Worm (Caenorhabditis elegans) whole organism, L4 larva: ENCODE data around the gene C24D10.6.

ENCODE experiments used
- D1046.2 ChIP-seq: fragments of 200-800 bp; sonication (Bioruptor generic); IDR thresholded peaks from 2 replicates; pipeline ENCODE4 v1.3.6; 2022; ENCODE audit warnings: missing genetic modification characterization, missing compliant biosample characterization
- F26F4.8 ChIP-seq: fragments of 200-800 bp; sonication (Bioruptor generic); conservative IDR thresholded peaks from 2 replicates; pipeline ENCODE4 v1.3.6; 2022; ENCODE audit warnings: missing genetic modification characterization, missing compliant biosample characterization
- F44E2.7 ChIP-seq: fragments of 200-800 bp; sonication (Bioruptor generic); IDR thresholded peaks from 2 replicates; pipeline ENCODE4 v2.1.2; 2022; ENCODE audit warnings: missing genetic modification characterization, missing compliant biosample characterization
- Y105C5A.15 ChIP-seq: fragments of 200-800 bp; sonication (Bioruptor generic); IDR thresholded peaks from 2 replicates; pipeline ENCODE4 v1.3.6; 2022; ENCODE audit warnings: missing genetic modification characterization, missing compliant biosample characterization
- Y48G9A.11 ChIP-seq: fragments of 200-800 bp; sonication (Bioruptor generic); IDR thresholded peaks from 2 replicates; pipeline ENCODE4 v1.3.6; 2022; ENCODE audit warnings: missing genetic modification reagents, missing genetic modification characterization, missing compliant biosample characterization
- Y5F2A.4 ChIP-seq: fragments of 200-800 bp; sonication (Bioruptor generic); optimal IDR thresholded peaks from 2 replicates; lab custom pipeline; 2018; ENCODE audit warnings: mild to moderate bottlenecking, missing genetic modification characterization, missing compliant biosample characterization
- ZK546.5 ChIP-seq, 2 experiments: sonication (generic microtip); optimal IDR thresholded peaks; 2 replicates each; lab custom pipeline; 2017; ENCODE audit warnings: missing biosample characterization in 2 of 2, missing genetic modification characterization in 2 of 2
- attf-4 ChIP-seq: sonication (generic microtip); optimal IDR thresholded peaks from 3 replicates; lab custom pipeline; 2017; ENCODE audit warnings: missing biosample characterization, missing genetic modification characterization
- ceh-62 ChIP-seq: sonication (generic microtip); optimal IDR thresholded peaks from 2 replicates; lab custom pipeline; 2017; ENCODE audit warnings: missing biosample characterization, missing genetic modification characterization
- daf-16 ChIP-seq, 3 experiments: sonication (generic microtip); optimal IDR thresholded peaks; 2 replicates each; lab custom pipeline; 2016 to 2017; ENCODE audit warnings: missing genetic modification characterization in 3 of 3, missing genetic modification reagents in 3 of 3, mild to moderate bottlenecking in 2 of 3, missing compliant biosample characterization in 2 of 3, missing biosample characterization in 1 of 3, moderate library complexity in 1 of 3
- daf-8 ChIP-seq: fragments of 200-800 bp; sonication (Bioruptor generic); IDR thresholded peaks from 2 replicates; pipeline ENCODE4 v1.3.6; 2022; ENCODE audit warnings: missing genetic modification characterization, missing compliant biosample characterization
- dmd-8 ChIP-seq: fragments of 200-800 bp; sonication (Bioruptor generic); IDR thresholded peaks from 2 replicates; pipeline ENCODE4 v1.3.6; 2022; ENCODE audit warnings: missing genetic modification characterization, missing compliant biosample characterization
- dpl-1 ChIP-seq: fragments of 150-350 bp; optimal IDR thresholded peaks from 2 replicates; lab custom pipeline; 2014; ENCODE audit warnings: missing biosample characterization, missing genetic modification reagents, missing genetic modification characterization
- dve-1 ChIP-seq: sonication (generic microtip); optimal IDR thresholded peaks from 2 replicates; lab custom pipeline; 2017; ENCODE audit warnings: antibody characterized with exemption, mild to moderate bottlenecking, missing genetic modification characterization, missing compliant biosample characterization; ENCODE audit not compliant: insufficient read depth
- egl-27 ChIP-seq: sonication (generic microtip); optimal IDR thresholded peaks from 3 replicates; lab custom pipeline; 2017; ENCODE audit warnings: missing biosample characterization, missing genetic modification reagents, missing genetic modification characterization
- egl-43 ChIP-seq: fragments of 200-800 bp; sonication (Bioruptor generic); IDR thresholded peaks from 2 replicates; pipeline ENCODE4 v1.3.6; 2022; ENCODE audit warnings: missing genetic modification reagents, missing genetic modification characterization, missing compliant biosample characterization
- hif-1 ChIP-seq, 2 experiments: sonication (generic microtip); optimal IDR thresholded peaks; 2 replicates each; lab custom pipeline; 2016 to 2017; ENCODE audit warnings: missing compliant biosample characterization in 2 of 2, missing genetic modification characterization in 2 of 2, missing genetic modification reagents in 2 of 2, missing genotype in 2 of 2, mild to moderate bottlenecking in 1 of 2
- hlh-30 ChIP-seq: sonication (generic microtip); optimal IDR thresholded peaks from 2 replicates; lab custom pipeline; 2017; ENCODE audit warnings: antibody characterized with exemption, mild to moderate bottlenecking, missing genetic modification characterization, missing compliant biosample characterization; ENCODE audit not compliant: insufficient read depth
- hmg-1.1 ChIP-seq: fragments of 200-800 bp; sonication (Bioruptor generic); IDR thresholded peaks from 2 replicates; pipeline ENCODE4 v1.3.6; 2022; ENCODE audit warnings: missing genetic modification reagents, missing genetic modification characterization, missing compliant biosample characterization
- lin-1 ChIP-seq: fragments of 200-800 bp; sonication (Bioruptor generic); IDR thresholded peaks from 2 replicates; pipeline ENCODE4 v1.3.6; 2022; ENCODE audit warnings: missing genetic modification reagents, missing genetic modification characterization, missing compliant biosample characterization
- lin-13 ChIP-seq: fragments of 150-350 bp; optimal IDR thresholded peaks from 2 replicates; lab custom pipeline; 2014; ENCODE audit warnings: missing biosample characterization, missing genetic modification reagents, missing genetic modification characterization
- lin-15B ChIP-seq: fragments of 150-350 bp; sonication (generic microtip); optimal IDR thresholded peaks from 3 replicates; lab custom pipeline; 2014; ENCODE audit warnings: missing biosample characterization, missing genetic modification characterization
- lin-39 ChIP-seq: fragments of 150-350 bp; optimal IDR thresholded peaks from 2 replicates; lab custom pipeline; 2014; ENCODE audit warnings: missing biosample characterization, missing genetic modification reagents, missing genetic modification characterization
- lir-3 ChIP-seq: sonication (generic microtip); optimal IDR thresholded peaks from 2 replicates; lab custom pipeline; 2016; ENCODE audit warnings: mild to moderate bottlenecking, missing genetic modification characterization, missing compliant biosample characterization
- madf-5 ChIP-seq, 2 experiments: fragments of 200-800 bp; sonication (Bioruptor generic); IDR thresholded peaks; 2 replicates each; pipeline ENCODE4 v1.3.6; 2022; ENCODE audit warnings: missing compliant biosample characterization in 2 of 2, missing genetic modification characterization in 2 of 2
- madf-9 ChIP-seq: fragments of 200-800 bp; sonication (Bioruptor generic); conservative IDR thresholded peaks from 2 replicates; pipeline ENCODE4 v1.3.6; 2022; ENCODE audit warnings: missing genetic modification reagents, missing genetic modification characterization, missing compliant biosample characterization
- mdt-29 ChIP-seq: fragments of 200-800 bp; sonication (Bioruptor generic); IDR thresholded peaks from 2 replicates; pipeline ENCODE4 v1.3.6; 2022; ENCODE audit warnings: missing genetic modification reagents, missing genetic modification characterization, missing compliant biosample characterization
- mep-1 ChIP-seq: fragments of 150-350 bp; sonication (generic microtip); optimal IDR thresholded peaks from 3 replicates; lab custom pipeline; 2014; ENCODE audit warnings: missing biosample characterization, missing genetic modification characterization
- mxl-3 ChIP-seq: fragments of 200-800 bp; sonication (Bioruptor generic); optimal IDR thresholded peaks from 2 replicates; lab custom pipeline; 2018; ENCODE audit warnings: mild to moderate bottlenecking, missing genetic modification characterization, missing compliant biosample characterization
- nhr-10 ChIP-seq: fragments of 150-350 bp; optimal IDR thresholded peaks from 2 replicates; lab custom pipeline; 2014; ENCODE audit warnings: missing biosample characterization, missing genetic modification characterization
- nhr-25 ChIP-seq: sonication (generic microtip); optimal IDR thresholded peaks from 2 replicates; lab custom pipeline; 2017; ENCODE audit warnings: missing genetic modification characterization, mild to moderate bottlenecking, missing compliant biosample characterization, antibody characterized with exemption, moderate library complexity, borderline replicate concordance; ENCODE audit not compliant: insufficient read depth
- nhr-28 ChIP-seq: fragments of 150-350 bp; optimal IDR thresholded peaks from 2 replicates; lab custom pipeline; 2014; ENCODE audit warnings: missing biosample characterization, missing genetic modification characterization
- nhr-41 ChIP-seq: fragments of 200-800 bp; sonication (Bioruptor generic); IDR thresholded peaks from 2 replicates; pipeline ENCODE4 v1.3.6; 2022; ENCODE audit warnings: missing genetic modification reagents, missing genetic modification characterization, missing compliant biosample characterization
- pqm-1 ChIP-seq: sonication (generic microtip); optimal IDR thresholded peaks from 2 replicates; lab custom pipeline; 2017; ENCODE audit warnings: missing biosample characterization, missing genetic modification characterization
- rbr-2 ChIP-seq: sonication (generic microtip); optimal IDR thresholded peaks from 2 replicates; lab custom pipeline; 2016; ENCODE audit warnings: missing genotype, missing genetic modification characterization, missing compliant biosample characterization
- saeg-2 ChIP-seq: fragments of 200-800 bp; sonication (Bioruptor generic); IDR thresholded peaks from 2 replicates; pipeline ENCODE4 v1.3.6; 2022; ENCODE audit warnings: missing genetic modification reagents, missing genetic modification characterization, missing compliant biosample characterization
- sdz-12 ChIP-seq: fragments of 200-800 bp; sonication (Bioruptor generic); optimal IDR thresholded peaks from 2 replicates; lab custom pipeline; 2018; ENCODE audit warnings: mild to moderate bottlenecking, missing genetic modification characterization, missing compliant biosample characterization
- set-16 ChIP-seq: fragments of 200-800 bp; sonication (Bioruptor generic); IDR thresholded peaks from 2 replicates; pipeline ENCODE4 v1.3.6; 2022; ENCODE audit warnings: missing genetic modification reagents, missing genetic modification characterization, missing compliant biosample characterization
- skn-1 ChIP-seq: fragments of 150-350 bp; optimal IDR thresholded peaks from 2 replicates; lab custom pipeline; 2014; ENCODE audit warnings: missing biosample characterization, missing genetic modification characterization
- snpc-1.2 ChIP-seq: fragments of 200-800 bp; sonication (Bioruptor generic); IDR thresholded peaks from 2 replicates; pipeline ENCODE4 v1.3.6; 2022; ENCODE audit warnings: missing genetic modification reagents, missing genetic modification characterization, missing compliant biosample characterization
- snpc-4 ChIP-seq: fragments of 150-350 bp; optimal IDR thresholded peaks from 2 replicates; lab custom pipeline; 2014; ENCODE audit warnings: missing biosample characterization, missing genetic modification characterization
- spr-3 ChIP-seq: fragments of 200-800 bp; sonication (Bioruptor generic); optimal IDR thresholded peaks from 2 replicates; lab custom pipeline; 2018; ENCODE audit warnings: mild to moderate bottlenecking, missing genetic modification characterization, missing compliant biosample characterization
- tag-97 ChIP-seq: fragments of 200-800 bp; sonication (Bioruptor generic); IDR thresholded peaks from 2 replicates; pipeline ENCODE4 v1.3.6; 2022; ENCODE audit warnings: missing genetic modification characterization, missing compliant biosample characterization
- tra-1 ChIP-seq: fragments of 200-800 bp; sonication (Bioruptor generic); IDR thresholded peaks from 2 replicates; pipeline ENCODE4 v1.3.6; 2022; ENCODE audit warnings: missing genetic modification reagents, missing genetic modification characterization, missing compliant biosample characterization
- unc-130 ChIP-seq: sonication (generic microtip); optimal IDR thresholded peaks from 2 replicates; lab custom pipeline; 2016; ENCODE audit warnings: missing genetic modification reagents, missing genetic modification characterization, missing compliant biosample characterization
- unc-62 ChIP-seq, 3 experiments: fragments of 150-350 bp in 1 of 3; sonication (generic microtip); optimal IDR thresholded peaks in 2 of 3; peaks in 1 of 3; 1 replicate in 1 of 3; 2 replicates in 2 of 3; lab custom pipeline; 2014 to 2017; ENCODE audit warnings: missing biosample characterization in 3 of 3, missing genetic modification characterization in 3 of 3, missing genetic modification reagents in 3 of 3, missing genotype in 1 of 3
- zfp-2 ChIP-seq: sonication (generic microtip); optimal IDR thresholded peaks from 2 replicates; lab custom pipeline; 2016; ENCODE audit warnings: mild to moderate bottlenecking, missing genetic modification characterization, missing compliant biosample characterization
- zfp-3 ChIP-seq: fragments of 200-800 bp; sonication (Bioruptor generic); conservative IDR thresholded peaks from 2 replicates; pipeline ENCODE4 v1.3.6; 2022; ENCODE audit warnings: missing genetic modification reagents, missing genetic modification characterization, missing compliant biosample characterization
- zip-2 ChIP-seq: fragments of 150-350 bp; optimal IDR thresholded peaks from 2 replicates; lab custom pipeline; 2014; ENCODE audit warnings: missing biosample characterization, missing genetic modification characterization
- ztf-11 ChIP-seq: fragments of 150-350 bp; optimal IDR thresholded peaks from 2 replicates; lab custom pipeline; 2014; ENCODE audit warnings: missing biosample characterization, missing genetic modification characterization
- ztf-7 ChIP-seq: fragments of 150-350 bp; optimal IDR thresholded peaks from 2 replicates; lab custom pipeline; 2014; ENCODE audit warnings: missing biosample characterization, missing genetic modification characterization

The C24D10.6 gene

DNA sequence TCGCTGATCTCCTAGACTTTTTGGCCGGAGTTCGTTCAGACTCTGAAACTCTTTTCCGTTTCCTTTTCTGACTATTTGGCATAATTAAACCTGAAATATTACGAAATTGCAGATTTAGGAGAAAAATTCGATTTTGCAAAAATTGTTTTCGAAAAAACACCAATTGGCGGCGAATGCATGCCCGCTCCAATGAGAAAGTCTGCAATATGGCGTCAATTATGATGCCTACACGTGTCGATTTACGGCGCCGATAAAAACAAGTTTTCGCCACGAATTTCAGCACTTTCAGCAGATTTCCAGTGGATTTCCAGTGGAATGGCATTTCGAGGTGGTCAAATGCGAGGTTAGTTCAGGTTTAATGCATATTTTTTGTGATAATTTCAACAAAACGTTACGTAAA lies 49.3 kb upstream of the C24D10.6 start, which contains the start of the genes Y59E9AL.36 and nbet-1 (continued):
- TF ChIP-seq dmd-8 (no peak), mep-1 (tag; lab: Kevin White, UChicago) (peak; percentile 76), hmg-1.1 (peak; percentile 66; the same call in 1 of the 2 replicates), spr-3 (GFP tag; lab: Kevin White, UChicago) (no peak), Y48G9A.11 (GFP tag; lab: Robert Waterston, UW) (no peak), egl-27 (tag; lab: Kevin White, UChicago) (no peak), ztf-7 (tag; lab: Kevin White, UChicago) (no peak), tag-97 (GFP tag; lab: Robert Waterston, UW) (no peak), dpl-1 (GFP tag; lab: Kevin White, UChicago) (peak; percentile 83), attf-4 (no peak), madf-9 (GFP tag; lab: Robert Waterston, UW) (no peak), unc-62 (GFP tag; optimal IDR thresholded peaks at IDR 0.05 in 1 of 2; lab: Kevin White, UChicago) (peak in 1 of 2 experiments; percentile 57), unc-62 (tag; optimal IDR thresholded peaks at IDR 0.05; lab: Kevin White, UChicago) (no peak), lin-1 (GFP tag; lab: Robert Waterston, UW) (no peak), hlh-30 (peak; percentile 66), lin-15B (tag; lab: Kevin White, UChicago) (peak; percentile 84), D1046.2 (GFP tag; lab: Robert Waterston, UW) (no peak), zip-2 (tag; lab: Kevin White, UChicago) (no peak), skn-1 (tag; lab: Kevin White, UChicago) (no peak), daf-8 (GFP tag; lab: Robert Waterston, UW) (no peak), nhr-28 (tag; lab: Kevin White, UChicago) (peak; percentile 59), rbr-2 (tag; lab: Kevin White, UChicago) (peak; percentile 69), lir-3 (tag; lab: Kevin White, UChicago) (no peak), saeg-2 (GFP tag; lab: Robert Waterston, UW) (no peak), nhr-25 (peak; percentile 27), daf-16 (GFP tag; optimal IDR thresholded peaks at IDR 0.05; lab: Kevin White, UChicago) (peak in 1 of 2 experiments; percentile 33), daf-16 (tag; optimal IDR thresholded peaks at IDR 0.05; lab: Kevin White, UChicago) (peak; percentile 75), ZK546.5 (tag; optimal IDR thresholded peaks at IDR 0.05; lab: Kevin White, UChicago) (no peak), tra-1 (GFP tag; lab: Robert Waterston, UW) (no peak), Y5F2A.4 (GFP tag; lab: Kevin White, UChicago) (no peak), ztf-11 (tag; lab: Kevin White, UChicago) (no peak), F44E2.7 (no peak), F26F4.8 (GFP tag; lab: Robert Waterston, UW) (no peak), set-16 (GFP tag; lab: Robert Waterston, UW) (no peak), lin-13 (peak; percentile 84), mdt-29 (GFP tag; lab: Robert Waterston, UW) (no peak), madf-5 (GFP tag; IDR thresholded peaks at IDR 0.05; lab: Robert Waterston, UW) (no peak), egl-43 (GFP tag; lab: Robert Waterston, UW) (no peak), sdz-12 (no peak), nhr-10 (tag; lab: Kevin White, UChicago) (no peak), unc-130 (no peak), nhr-41 (GFP tag; lab: Robert Waterston, UW) (no peak), snpc-1.2 (GFP tag; lab: Robert Waterston, UW) (peak; percentile 89), ceh-62 (no peak), zfp-2 (no peak), Y105C5A.15 (no peak), hif-1 (tag; optimal IDR thresholded peaks at IDR 0.05; lab: Kevin White, UChicago) (peak in 1 of 2 experiments; percentile 29), lin-39 (no peak), snpc-4 (tag; lab: Kevin White, UChicago) (no peak), pqm-1 (tag; lab: Kevin White, UChicago) (peak; percentile 5), mxl-3 (GFP tag; lab: Kevin White, UChicago) (peak; percentile 77), dve-1 (tag; lab: Kevin White, UChicago) (no peak), zfp-3 (GFP tag; lab: Robert Waterston, UW) (no peak)
